Worm (Caenorhabditis elegans) whole organism, L1 larva: Measurements from ENCODE around the gene clec-34.

Experiments used
- aly-2 ChIP-seq: fragments of 150-350 bp; optimal IDR thresholded peaks from 2 replicates; lab custom pipeline; 2014; ENCODE audit warnings: missing biosample characterization, missing genetic modification characterization
- blmp-1 ChIP-seq: fragments of 150-350 bp; optimal IDR thresholded peaks from 2 replicates; lab custom pipeline; 2014; ENCODE audit warnings: missing biosample characterization, missing genetic modification characterization
- fos-1 ChIP-seq: fragments of 150-350 bp; optimal IDR thresholded peaks from 2 replicates; lab custom pipeline; 2014; ENCODE audit warnings: missing biosample characterization, missing genetic modification characterization
- hpl-2 ChIP-seq: fragments of 150-350 bp; optimal IDR thresholded peaks from 2 replicates; lab custom pipeline; 2014; ENCODE audit warnings: missing biosample characterization, missing genetic modification reagents, missing genetic modification characterization
- jun-1 ChIP-seq: fragments of 150-350 bp; optimal IDR thresholded peaks from 2 replicates; lab custom pipeline; 2014; ENCODE audit warnings: missing biosample characterization, missing genetic modification reagents, missing genetic modification characterization
- lin-39 ChIP-seq: fragments of 150-350 bp; optimal IDR thresholded peaks from 2 replicates; lab custom pipeline; 2014; ENCODE audit warnings: missing biosample characterization, missing genetic modification reagents, missing genetic modification characterization
- lsy-2 ChIP-seq, 2 experiments: fragments of 150-350 bp; optimal IDR thresholded peaks; 2 replicates each; lab custom pipeline; 2014; ENCODE audit warnings: missing biosample characterization in 2 of 2, missing genetic modification characterization in 2 of 2
- nhr-19 ChIP-seq: fragments of 200-800 bp; sonication (Bioruptor generic); conservative IDR thresholded peaks from 2 replicates; pipeline ENCODE4 v1.3.6; 2022; ENCODE audit warnings: missing genetic modification characterization, missing compliant biosample characterization
- nhr-237 ChIP-seq: fragments of 150-350 bp; optimal IDR thresholded peaks from 2 replicates; lab custom pipeline; 2014; ENCODE audit warnings: missing biosample characterization, missing genetic modification characterization
- sox-4 ChIP-seq: sonication (generic microtip); optimal IDR thresholded peaks from 2 replicates; lab custom pipeline; 2016; ENCODE audit warnings: missing genetic modification characterization, missing compliant biosample characterization
- tlp-1 ChIP-seq: fragments of 150-350 bp; optimal IDR thresholded peaks from 2 replicates; lab custom pipeline; 2014; ENCODE audit warnings: missing biosample characterization, missing genetic modification characterization
- unc-130 ChIP-seq: fragments of 150-350 bp; optimal IDR thresholded peaks from 2 replicates; lab custom pipeline; 2017; ENCODE audit warnings: missing biosample characterization, missing genetic modification characterization, inconsistent platforms
- unc-30 ChIP-seq: sonication (generic microtip); optimal IDR thresholded peaks from 2 replicates; lab custom pipeline; 2017; ENCODE audit warnings: missing biosample characterization, missing genetic modification characterization
- unc-62 ChIP-seq: fragments of 150-350 bp; optimal IDR thresholded peaks from 2 replicates; lab custom pipeline; 2014; ENCODE audit warnings: missing biosample characterization, missing genetic modification reagents, missing genetic modification characterization

DNA sequence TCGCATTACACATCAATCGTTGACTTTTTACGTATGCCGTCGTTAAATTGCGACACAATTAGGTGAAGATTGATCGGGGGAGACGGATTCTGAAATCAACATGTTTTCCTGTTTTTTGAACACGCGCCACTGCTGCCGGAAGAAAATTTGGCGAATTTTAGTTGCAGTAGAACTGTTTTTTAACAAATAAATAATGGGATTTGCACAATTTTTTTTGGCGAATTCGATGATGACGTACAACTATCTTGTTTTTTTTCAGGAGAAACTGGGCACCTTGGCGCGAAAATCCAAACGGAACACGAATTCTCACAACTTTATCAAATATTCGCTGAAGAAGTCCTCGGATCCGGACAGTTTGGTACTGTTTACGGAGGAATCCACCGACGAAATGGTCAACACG, 50.4 kb downstream of the clec-34 start:
- no peak for TF ChIP-seq nhr-237
- TF ChIP-seq tlp-1 (tag; lab: Kevin White, UChicago), result no peak
- no peak for TF ChIP-seq aly-2 (tag; lab: Kevin White, UChicago)
- no peak for TF ChIP-seq nhr-19 (GFP tag; lab: Robert Waterston, UW)
- TF ChIP-seq sox-4 (tag; lab: Kevin White, UChicago), result no peak
- no peak for TF ChIP-seq unc-62 (GFP tag; lab: Kevin White, UChicago)
- TF ChIP-seq lsy-2 (tag; optimal IDR thresholded peaks at IDR 0.05; lab: Kevin White, UChicago), result no peak
- no peak for TF ChIP-seq jun-1 (tag; lab: Kevin White, UChicago)
- TF ChIP-seq unc-130 (tag; lab: Kevin White, UChicago), result no peak
- no peak for TF ChIP-seq lin-39
- no peak for TF ChIP-seq unc-30 (tag; lab: Kevin White, UChicago)
- no peak for TF ChIP-seq blmp-1 (tag; lab: Kevin White, UChicago)
- TF ChIP-seq hpl-2 (GFP tag; lab: Kevin White, UChicago), result no peak
- TF ChIP-seq fos-1, result no peak
